Fruit fly (Drosophila melanogaster) whole organism: ENCODE data around the gene Ptp99A.

Source experiments
- pan ChIP-seq: fragments of >200 bp; optimal IDR thresholded peaks from 2 replicates; lab custom pipeline; 2017
- psq ChIP-seq: fragments of >200 bp; optimal IDR thresholded peaks from 2 replicates; lab custom pipeline; 2017
- usp ChIP-seq: fragments of >200 bp; optimal IDR thresholded peaks from 2 replicates; lab custom pipeline; 2017; ENCODE audit warnings: missing biosample characterization, missing genetic modification characterization, mixed read lengths

DNA sequence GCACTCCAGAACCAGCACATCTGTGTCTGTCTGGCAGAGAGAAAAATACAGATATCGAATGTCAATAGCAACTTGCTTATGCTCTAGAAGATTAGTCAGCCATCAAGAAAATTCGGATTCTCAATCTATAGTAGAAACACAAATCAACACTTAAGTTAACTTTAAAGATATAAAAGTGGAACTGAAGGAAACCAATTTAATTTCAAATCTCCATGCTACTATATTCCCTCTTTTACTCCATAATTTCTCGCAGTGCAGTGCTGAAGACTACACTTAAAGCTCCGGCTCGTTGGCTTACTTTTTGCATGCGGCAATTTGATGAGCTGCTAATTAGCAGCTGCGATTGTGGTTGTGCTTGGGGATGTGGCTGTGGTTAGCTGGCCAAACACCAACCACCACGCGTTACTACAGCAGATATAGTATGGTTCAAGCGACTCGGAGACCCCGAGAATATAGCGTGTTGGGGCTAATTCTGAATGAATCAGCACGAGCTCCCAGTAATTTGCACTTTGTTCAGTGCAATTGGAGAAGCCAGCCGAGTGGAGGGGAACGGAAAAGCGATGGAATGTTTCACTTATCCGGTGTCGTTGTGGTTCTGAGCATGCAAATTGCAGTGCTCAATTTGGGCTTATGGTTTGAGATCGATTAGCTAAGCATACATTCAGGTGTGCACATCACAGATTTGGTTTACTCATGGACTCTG is 82.9 kb downstream of the Ptp99A start:
- TF ChIP-seq psq (lab: Kevin White, UChicago) (no peak), usp (GFP tag; lab: Kevin White, UChicago) (no peak), pan (lab: Kevin White, UChicago) (no peak)
